Worm (Caenorhabditis elegans): Measurements from ENCODE around the gene ZC239.17.

The ZC239.17 gene

DNA sequence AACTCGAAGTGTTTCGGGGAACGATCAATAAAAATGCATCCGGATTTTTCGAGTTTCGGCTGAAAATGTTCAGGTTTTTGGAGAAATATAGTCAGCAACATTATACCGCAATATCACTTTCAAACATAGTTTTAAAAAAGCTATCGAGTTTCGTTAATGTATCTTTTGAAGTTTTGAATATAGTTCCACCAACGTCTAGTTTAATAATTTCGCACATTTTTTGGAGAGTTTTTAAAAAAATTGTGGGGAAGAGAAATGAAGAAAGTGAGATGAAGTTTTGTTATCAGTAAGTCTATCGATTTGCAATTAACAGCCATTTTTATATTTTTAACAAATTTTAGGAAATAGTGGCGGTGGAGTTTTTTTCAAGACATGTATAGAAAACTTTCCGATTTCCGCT is at the start of gene ZC239.17:
TSS of gene ZC239.17 (minus strand) at position 101 of the 400 bp plus-strand sequence.
- TF ChIP-seq C34F6.9 (tag; optimal IDR thresholded peaks at IDR 0.05), result no peak
- no peak for TF ChIP-seq ztf-4 (tag; optimal IDR thresholded peaks at IDR 0.05)
- no peak for TF ChIP-seq lin-13 (GFP tag; optimal IDR thresholded peaks at IDR 0.05)
- no peak for TF ChIP-seq ZK546.5 (tag; optimal IDR thresholded peaks at IDR 0.05)
- no peak for TF ChIP-seq lsy-2 (tag; optimal IDR thresholded peaks at IDR 0.05)
- no peak for TF ChIP-seq lin-39 (tag; optimal IDR thresholded peaks at IDR 0.05)
- no peak for TF ChIP-seq elt-1 (tag; optimal IDR thresholded peaks at IDR 0.05)
- TF ChIP-seq crh-2 (tag; optimal IDR thresholded peaks at IDR 0.05), result no peak
- TF ChIP-seq snpc-4 (tag; optimal IDR thresholded peaks at IDR 0.05), result no peak
- no peak for TF ChIP-seq nhr-6 (tag; optimal IDR thresholded peaks at IDR 0.05)

DNA sequence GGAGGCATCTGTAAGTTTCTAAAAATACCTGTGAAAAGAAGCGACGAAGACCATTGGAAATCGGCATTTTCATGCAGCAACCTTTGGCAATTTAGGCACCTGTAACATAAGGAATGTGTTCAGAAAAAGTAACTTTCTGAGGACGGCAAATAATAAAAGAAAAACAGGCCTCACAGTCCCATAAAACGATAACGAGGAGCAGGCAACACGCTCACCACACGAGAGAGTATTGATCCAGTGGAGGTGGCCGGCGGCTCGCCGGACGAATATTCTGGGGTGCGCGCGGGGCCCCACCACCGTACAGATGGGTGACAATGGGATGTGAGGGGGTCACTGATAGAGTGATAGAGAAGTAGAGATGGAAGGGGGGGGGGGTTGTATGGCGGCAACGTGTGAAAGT is 49.2 kb upstream of the ZC239.17 start, which contains the start of gene F02E11.3:
TSS of gene F02E11.3 (minus strand) at position 101 of the 400 bp plus-strand sequence.
- TF ChIP-seq ceh-16 (tag; optimal IDR thresholded peaks at IDR 0.05), result no peak
- no peak for TF ChIP-seq unc-62 (GFP tag; optimal IDR thresholded peaks at IDR 0.05)
- TF ChIP-seq egl-27 (tag; optimal IDR thresholded peaks at IDR 0.05), result no peak
- TF ChIP-seq nhr-21 (tag; optimal IDR thresholded peaks at IDR 0.05), result no peak
- no peak for TF ChIP-seq ztf-1 (GFP tag; conservative IDR thresholded peaks at IDR 0.05)
- no peak for TF ChIP-seq nhr-129 (tag; optimal IDR thresholded peaks at IDR 0.05)
- no peak for TF ChIP-seq nhr-23 (tag; optimal IDR thresholded peaks at IDR 0.05)
- TF ChIP-seq lin-13 (GFP tag; optimal IDR thresholded peaks at IDR 0.05), result no peak
- TF ChIP-seq ZK546.5 (tag; optimal IDR thresholded peaks at IDR 0.05), result no peak
- no peak for TF ChIP-seq mbf-1 (tag; optimal IDR thresholded peaks at IDR 0.05)
- no peak for TF ChIP-seq mab-5 (tag; optimal IDR thresholded peaks at IDR 0.05)
- no peak for TF ChIP-seq nhr-6 (tag; optimal IDR thresholded peaks at IDR 0.05)

DNA sequence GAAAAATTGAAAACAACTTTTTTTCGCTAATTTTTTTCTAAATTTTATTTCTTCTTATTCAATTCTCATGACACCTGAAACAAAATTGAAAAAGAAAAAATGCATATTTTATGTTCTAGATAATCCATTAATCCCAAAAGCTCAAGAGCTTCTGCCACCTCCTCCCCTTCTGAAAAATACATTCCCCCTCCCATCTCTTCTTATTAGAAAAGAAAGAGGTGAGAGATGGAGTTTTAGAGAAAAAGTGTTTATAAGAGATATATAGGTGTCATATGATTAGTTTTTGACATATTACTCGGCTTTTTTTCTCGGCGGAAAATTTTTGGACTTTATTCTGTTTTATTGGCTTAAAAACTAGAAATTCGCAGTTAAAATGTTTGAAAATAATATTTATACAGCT is 44.9 kb upstream of the ZC239.17 start:
- TF ChIP-seq nhr-129 (tag; optimal IDR thresholded peaks at IDR 0.05), result no peak
- TF ChIP-seq lsy-2 (tag; optimal IDR thresholded peaks at IDR 0.05), result peak in 1 of 2 experiments; percentile 38
- TF ChIP-seq nhr-21 (tag; optimal IDR thresholded peaks at IDR 0.05), result no peak
- TF ChIP-seq F13H6.1 (tag; optimal IDR thresholded peaks at IDR 0.05), result no peak
- no peak for TF ChIP-seq snpc-4 (tag; optimal IDR thresholded peaks at IDR 0.05)
- TF ChIP-seq skn-1 (tag; optimal IDR thresholded peaks at IDR 0.05), result no peak
- no peak for TF ChIP-seq mdl-1 (tag; optimal IDR thresholded peaks at IDR 0.05)
- no peak for TF ChIP-seq nhr-10 (tag; optimal IDR thresholded peaks at IDR 0.05)
- TF ChIP-seq nhr-12 (tag; optimal IDR thresholded peaks at IDR 0.05), result no peak
- TF ChIP-seq R02D3.7 (tag; optimal IDR thresholded peaks at IDR 0.05), result no peak
- TF ChIP-seq lin-11 (tag; optimal IDR thresholded peaks at IDR 0.05), result no peak
- no peak for TF ChIP-seq lin-39 (tag; optimal IDR thresholded peaks at IDR 0.05)
- no peak for TF ChIP-seq egl-27 (tag; optimal IDR thresholded peaks at IDR 0.05)
- TF ChIP-seq alr-1 (tag; optimal IDR thresholded peaks at IDR 0.05), result no peak
- TF ChIP-seq nhr-23 (tag; optimal IDR thresholded peaks at IDR 0.05), result no peak
- no peak for TF ChIP-seq ztf-4 (tag; optimal IDR thresholded peaks at IDR 0.05)
- no peak for TF ChIP-seq blmp-1 (tag; optimal IDR thresholded peaks at IDR 0.05; ENCODE audit: insufficient read depth)
- no peak for TF ChIP-seq crh-2 (tag; optimal IDR thresholded peaks at IDR 0.05)
- TF ChIP-seq Y55F3AM.14 (GFP tag; optimal IDR thresholded peaks at IDR 0.05), result no peak
- no peak for TF ChIP-seq gmeb-1 (tag; optimal IDR thresholded peaks at IDR 0.05)
- TF ChIP-seq unc-55 (GFP tag; optimal IDR thresholded peaks at IDR 0.05), result peak; percentile 66
- peak; percentile 66 for TF ChIP-seq C34F6.9 (tag; optimal IDR thresholded peaks at IDR 0.05)

DNA sequence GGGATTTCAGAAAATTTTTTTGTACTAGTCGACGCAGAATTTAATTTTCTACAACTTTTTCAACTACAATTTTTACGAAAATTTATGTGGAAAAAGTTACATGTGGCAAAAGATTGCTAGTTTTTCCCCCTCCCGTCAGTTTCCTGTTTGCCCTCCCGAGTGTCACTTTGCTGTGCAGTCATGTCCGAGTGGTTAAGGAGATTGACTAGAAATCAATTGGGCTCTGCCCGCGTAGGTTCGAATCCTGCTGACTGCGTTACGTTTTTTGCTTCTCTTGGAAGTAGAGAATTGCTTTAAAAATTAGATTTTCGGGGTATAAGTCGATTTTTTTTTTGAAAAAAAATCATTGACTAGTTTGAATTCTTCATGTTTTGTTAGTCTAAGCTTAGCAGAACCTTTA is 42.1 kb upstream of the ZC239.17 start:
- TF ChIP-seq snpc-4 (tag; optimal IDR thresholded peaks at IDR 0.05) (no peak), nhr-77 (tag; optimal IDR thresholded peaks at IDR 0.05) (no peak), crh-2 (tag; optimal IDR thresholded peaks at IDR 0.05) (peak; percentile 12)

DNA sequence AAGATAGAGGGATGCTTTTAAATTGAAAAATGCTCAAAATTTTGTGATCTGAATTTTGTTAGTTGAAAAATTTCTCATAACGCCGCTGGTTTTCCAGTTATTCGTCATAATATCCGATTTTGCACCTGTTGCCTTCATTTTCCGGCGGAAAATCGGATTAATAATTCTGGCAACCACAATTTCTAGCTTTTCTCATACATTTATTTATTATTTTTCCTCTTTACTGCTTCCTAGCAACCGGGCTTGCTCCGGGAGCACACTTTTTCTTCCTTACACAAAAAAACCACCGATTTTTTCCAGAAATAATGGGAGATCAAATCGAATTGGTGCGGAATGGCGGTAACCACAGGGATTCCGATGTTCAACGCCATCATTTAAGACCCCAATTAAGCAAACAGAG is 41.7 kb upstream of the ZC239.17 start, which contains the start of gene F02E11.7:
TSS of gene F02E11.7 (plus strand) at position 301 of the 400 bp plus-strand sequence.
- TF ChIP-seq nhr-77 (tag; optimal IDR thresholded peaks at IDR 0.05), result no peak
- no peak for TF ChIP-seq C34F6.9 (tag; optimal IDR thresholded peaks at IDR 0.05)
- no peak for TF ChIP-seq sma-3 (GFP tag; optimal IDR thresholded peaks at IDR 0.05)
- TF ChIP-seq nhr-12 (tag; optimal IDR thresholded peaks at IDR 0.05), result no peak
- TF ChIP-seq crh-2 (tag; optimal IDR thresholded peaks at IDR 0.05), result no peak
- TF ChIP-seq zag-1 (tag; optimal IDR thresholded peaks at IDR 0.05), result no peak
- no peak for TF ChIP-seq blmp-1 (tag; optimal IDR thresholded peaks at IDR 0.05; ENCODE audit: insufficient read depth)
- no peak for TF ChIP-seq elt-3 (tag; optimal IDR thresholded peaks at IDR 0.05)
- TF ChIP-seq peb-1 (tag; optimal IDR thresholded peaks at IDR 0.05), result no peak
- TF ChIP-seq gmeb-1 (tag; optimal IDR thresholded peaks at IDR 0.05), result no peak
- no peak for TF ChIP-seq unc-55 (GFP tag; optimal IDR thresholded peaks at IDR 0.05)
- TF ChIP-seq ama-1 (optimal IDR thresholded peaks at IDR 0.05), result no peak
- TF ChIP-seq egl-27 (tag; optimal IDR thresholded peaks at IDR 0.05), result no peak

Data from whole organism, L2 larva.